Worm (Caenorhabditis elegans) whole organism, young adult: ENCODE measurements around the gene ZC487.1.

ENCODE experiments used
- C06A6.2 ChIP-seq: fragments of 200-800 bp; sonication (Bioruptor generic); conservative IDR thresholded peaks from 2 replicates; pipeline ENCODE4 v1.3.6; 2022; ENCODE audit warnings: missing genetic modification characterization, missing compliant biosample characterization
- C17E4.6 ChIP-seq: fragments of 200-800 bp; sonication (Bioruptor generic); IDR thresholded peaks from 2 replicates; pipeline ENCODE4 v1.3.6; 2022; ENCODE audit warnings: missing genetic modification reagents, missing genetic modification characterization, missing compliant biosample characterization
- F33H1.4 ChIP-seq: fragments of 200-800 bp; sonication (Bioruptor generic); IDR thresholded peaks from 2 replicates; pipeline ENCODE4 v1.3.6; 2022; ENCODE audit warnings: missing genetic modification reagents, missing genetic modification characterization, missing compliant biosample characterization
- Y56A3A.18 ChIP-seq: fragments of 200-800 bp; sonication (Bioruptor generic); IDR thresholded peaks from 2 replicates; pipeline ENCODE4 v1.3.6; 2022; ENCODE audit warnings: missing genetic modification reagents, missing genetic modification characterization, missing compliant biosample characterization
- Y67H2A.10 ChIP-seq: fragments of 200-800 bp; sonication (Bioruptor generic); conservative IDR thresholded peaks from 2 replicates; pipeline ENCODE4 v1.3.6; 2022; ENCODE audit warnings: missing genetic modification reagents, missing genetic modification characterization, missing compliant biosample characterization
- Y95B8A.8 ChIP-seq: fragments of 200-800 bp; sonication (Bioruptor generic); IDR thresholded peaks from 2 replicates; pipeline ENCODE4 v1.3.6; 2022; ENCODE audit warnings: missing genetic modification reagents, missing genetic modification characterization, missing compliant biosample characterization
- ZK185.1 ChIP-seq: sonication (generic microtip); optimal IDR thresholded peaks from 2 replicates; lab custom pipeline; 2016; ENCODE audit warnings: mild to moderate bottlenecking, missing genetic modification characterization, missing compliant biosample characterization; ENCODE audit not compliant: poor library complexity, severe bottlenecking
- akir-1 ChIP-seq: fragments of 200-800 bp; sonication (Bioruptor generic); optimal IDR thresholded peaks from 2 replicates; lab custom pipeline; 2018; ENCODE audit warnings: mild to moderate bottlenecking, missing genetic modification characterization, moderate library complexity, missing compliant biosample characterization
- aptf-2 ChIP-seq: fragments of 200-800 bp; sonication (Bioruptor generic); conservative IDR thresholded peaks from 2 replicates; pipeline ENCODE4 v1.3.6; 2022; ENCODE audit warnings: missing genetic modification reagents, missing genetic modification characterization, missing compliant biosample characterization
- atf-7 ChIP-seq: sonication (generic microtip); optimal IDR thresholded peaks from 2 replicates; lab custom pipeline; 2017; ENCODE audit warnings: mild to moderate bottlenecking, missing genetic modification characterization, missing compliant biosample characterization
- bed-1 ChIP-seq: fragments of 200-800 bp; sonication (Bioruptor generic); IDR thresholded peaks from 2 replicates; pipeline ENCODE4 v1.3.6; 2022; ENCODE audit warnings: missing genetic modification reagents, missing genetic modification characterization, missing compliant biosample characterization
- cebp-1 ChIP-seq, 2 experiments: fragments of 200-800 bp in 1 of 2; sonication (Bioruptor generic) in 1 of 2; sonication (generic microtip) in 1 of 2; IDR thresholded peaks in 1 of 2; optimal IDR thresholded peaks in 1 of 2; 2 replicates each; pipeline versions ENCODE4 v1.3.6 to Lab custom; 2017 to 2022; ENCODE audit warnings: missing compliant biosample characterization in 2 of 2, missing genetic modification characterization in 2 of 2, mild to moderate bottlenecking in 1 of 2, missing genetic modification reagents in 1 of 2, moderate library complexity in 1 of 2
- ceh-40 ChIP-seq: fragments of 200-800 bp; sonication (Bioruptor generic); IDR thresholded peaks from 2 replicates; pipeline ENCODE4 v1.3.6; 2022; ENCODE audit warnings: missing genetic modification characterization, missing compliant biosample characterization
- ceh-58 ChIP-seq: fragments of 200-800 bp; sonication (Bioruptor generic); IDR thresholded peaks from 2 replicates; pipeline ENCODE4 v1.3.6; 2022; ENCODE audit warnings: missing genetic modification characterization, missing compliant biosample characterization
- chd-7 ChIP-seq: sonication (generic microtip); optimal IDR thresholded peaks from 2 replicates; lab custom pipeline; 2016; ENCODE audit warnings: mild to moderate bottlenecking, missing genetic modification characterization, moderate library complexity, missing compliant biosample characterization
- dox-1 ChIP-seq: fragments of 200-800 bp; sonication (Bioruptor generic); IDR thresholded peaks from 2 replicates; pipeline ENCODE4 v1.3.6; 2022; ENCODE audit warnings: missing genetic modification reagents, missing genetic modification characterization, missing compliant biosample characterization
- egl-44 ChIP-seq: fragments of 200-800 bp; sonication (Bioruptor generic); IDR thresholded peaks from 2 replicates; pipeline ENCODE4 v1.3.6; 2022; ENCODE audit warnings: missing genetic modification reagents, missing genetic modification characterization, missing compliant biosample characterization
- fkh-3 ChIP-seq: sonication (generic microtip); optimal IDR thresholded peaks from 2 replicates; lab custom pipeline; 2016; ENCODE audit warnings: mild to moderate bottlenecking, missing genetic modification characterization, missing compliant biosample characterization
- hlh-12 ChIP-seq: sonication (generic microtip); optimal IDR thresholded peaks from 2 replicates; lab custom pipeline; 2016; ENCODE audit warnings: missing genetic modification characterization, missing compliant biosample characterization
- lag-1 ChIP-seq: fragments of 200-800 bp; sonication (Bioruptor generic); IDR thresholded peaks from 2 replicates; pipeline ENCODE4 v1.3.6; 2022; ENCODE audit warnings: missing genetic modification reagents, missing genetic modification characterization, missing compliant biosample characterization
- let-526 ChIP-seq: fragments of 200-800 bp; sonication (Bioruptor generic); IDR thresholded peaks from 2 replicates; pipeline ENCODE4 v1.3.6; 2022; ENCODE audit warnings: missing genetic modification reagents, missing genetic modification characterization, missing compliant biosample characterization
- lsl-1 ChIP-seq: fragments of 200-800 bp; sonication (Bioruptor generic); optimal IDR thresholded peaks from 2 replicates; lab custom pipeline; 2018; ENCODE audit warnings: mild to moderate bottlenecking, missing genetic modification characterization, moderate library complexity, missing compliant biosample characterization
- nhr-120 ChIP-seq: fragments of 200-800 bp; sonication (Bioruptor generic); IDR thresholded peaks from 2 replicates; pipeline ENCODE4 v1.3.6; 2022; ENCODE audit warnings: missing genetic modification characterization, missing compliant biosample characterization
- pha-4 ChIP-seq: fragments of 150-350 bp; sonication (generic microtip); optimal IDR thresholded peaks from 2 replicates; lab custom pipeline; 2014; ENCODE audit warnings: missing biosample characterization, missing genetic modification reagents, missing genetic modification characterization
- rec-8 ChIP-seq, 2 experiments: sonication (generic microtip); optimal IDR thresholded peaks; 2 replicates each; lab custom pipeline; 2016; ENCODE audit warnings: mild to moderate bottlenecking in 2 of 2, missing genetic modification characterization in 2 of 2, missing genetic modification reagents in 2 of 2, missing genotype in 2 of 2, missing biosample characterization in 1 of 2, missing compliant biosample characterization in 1 of 2, moderate library complexity in 1 of 2
- rpc-1 ChIP-seq, 2 experiments: fragments of 150-350 bp in 1 of 2; sonication (generic microtip) in 1 of 2; optimal IDR thresholded peaks; 2 replicates each; lab custom pipeline; 2014 to 2018; ENCODE audit warnings: missing biosample characterization in 1 of 2, missing genetic modification characterization in 1 of 2, missing genetic modification reagents in 1 of 2, missing genotype in 1 of 2
- tlf-1 ChIP-seq: fragments of 200-800 bp; sonication (Bioruptor generic); optimal IDR thresholded peaks from 2 replicates; lab custom pipeline; 2018; ENCODE audit warnings: mild to moderate bottlenecking, missing genetic modification characterization, missing compliant biosample characterization
- zfh-2 ChIP-seq: fragments of 200-800 bp; sonication (Bioruptor generic); conservative IDR thresholded peaks from 2 replicates; pipeline ENCODE4 v1.3.6; 2022; ENCODE audit warnings: missing genetic modification reagents, missing genetic modification characterization, missing compliant biosample characterization
- ztf-18 ChIP-seq: sonication (generic microtip); optimal IDR thresholded peaks from 2 replicates; lab custom pipeline; 2016; ENCODE audit warnings: missing genotype, mild to moderate bottlenecking, missing genetic modification characterization, missing compliant biosample characterization
- ztf-3 ChIP-seq: fragments of 200-800 bp; sonication (Bioruptor generic); optimal IDR thresholded peaks from 2 replicates; lab custom pipeline; 2018; ENCODE audit warnings: mild to moderate bottlenecking, missing genetic modification characterization, missing compliant biosample characterization

ZC487.1 gene

DNA sequence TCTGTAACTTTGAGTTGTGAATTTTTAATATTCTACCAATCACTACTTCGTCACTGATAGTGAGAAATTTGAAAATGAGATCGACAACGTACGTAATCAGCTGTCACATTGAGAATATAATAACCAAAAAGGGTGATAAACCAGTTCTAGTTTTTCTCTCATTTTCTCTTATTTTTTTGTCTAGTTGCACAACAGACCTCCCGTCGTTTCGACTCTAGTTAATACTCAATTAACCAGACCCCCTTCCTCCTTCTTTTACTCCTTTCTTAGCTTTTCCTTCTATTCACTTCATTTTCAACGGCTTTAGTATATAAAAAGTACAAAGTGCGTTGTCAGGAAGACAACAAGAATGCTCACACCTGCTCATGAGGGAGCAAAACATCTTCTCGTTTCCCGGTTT, at the start of gene ZC487.1:
ZC487.1 (plus strand) TSS at position 301 of the 400 bp plus-strand sequence.
- TF ChIP-seq C17E4.6 (no peak), chd-7 (tag; lab: Kevin White, UChicago) (no peak), rec-8 (tag; optimal IDR thresholded peaks at IDR 0.05; lab: Kevin White, UChicago) (no peak), fkh-3 (no peak), bed-1 (GFP tag; lab: Robert Waterston, UW) (no peak), pha-4 (no peak)

DNA sequence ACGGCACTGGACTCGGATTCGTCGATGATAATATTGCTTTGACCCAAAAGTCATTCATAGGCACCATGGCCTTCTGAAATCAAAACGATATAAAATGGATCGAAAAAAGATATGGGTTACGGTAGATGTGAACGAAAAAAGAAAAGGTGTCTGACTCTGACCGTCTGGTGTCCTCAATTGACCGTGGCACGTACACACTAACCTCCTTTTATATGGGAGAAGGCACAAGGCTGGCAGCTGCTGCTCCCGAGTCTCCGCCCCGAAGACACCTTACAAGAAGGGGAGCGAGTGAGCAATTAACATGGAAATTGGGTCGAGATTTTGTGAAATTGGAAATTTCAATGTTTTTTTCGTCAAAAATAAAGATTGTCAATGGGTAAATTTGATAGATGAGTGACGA, 45.8 kb upstream of the ZC487.1 start, which contains the start of gene egl-46:
egl-46 (minus strand) TSS at position 73 of the 400 bp plus-strand sequence.
- no peak for TF ChIP-seq lag-1 (GFP tag; lab: Robert Waterston, UW)
- TF ChIP-seq zfh-2 (GFP tag; lab: Robert Waterston, UW) = 0 out of 2 replicates have a peak, but pooled peaks have one; percentile 19

DNA sequence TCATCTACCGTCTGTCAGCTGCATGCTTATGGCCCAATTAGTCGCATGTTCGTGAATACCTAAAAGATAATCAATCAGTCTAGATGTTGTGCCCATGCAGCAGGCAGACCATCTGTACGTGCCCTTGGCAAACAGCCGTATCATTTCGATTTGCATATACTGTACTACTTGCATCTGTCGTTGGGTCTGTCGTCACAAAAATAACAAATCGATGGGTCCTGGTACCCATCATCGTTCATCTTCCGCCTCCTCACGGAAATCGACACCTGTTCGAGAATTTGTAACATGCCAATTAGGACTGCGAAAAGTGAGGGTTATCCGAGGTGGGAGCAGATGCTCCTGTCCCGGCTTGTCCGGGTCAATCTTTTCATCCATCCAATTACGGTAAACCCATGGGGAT, 44.0 kb upstream of the ZC487.1 start:
- TF ChIP-seq hlh-12 (tag; lab: Kevin White, UChicago) = no peak
- no peak for TF ChIP-seq Y95B8A.8 (GFP tag; lab: Robert Waterston, UW)
- no peak for TF ChIP-seq ztf-3
- TF ChIP-seq F33H1.4 = no peak
- TF ChIP-seq egl-44 (GFP tag; lab: Robert Waterston, UW) = no peak
- no peak for TF ChIP-seq tlf-1 (GFP tag; lab: Kevin White, UChicago)
- no peak for TF ChIP-seq atf-7
- TF ChIP-seq aptf-2 (GFP tag; lab: Robert Waterston, UW) = no peak
- no peak for TF ChIP-seq C17E4.6
- TF ChIP-seq ztf-18 (tag; lab: Kevin White, UChicago) = no peak
- TF ChIP-seq Y56A3A.18 (GFP tag; lab: Robert Waterston, UW) = no peak
- no peak for TF ChIP-seq C06A6.2

DNA sequence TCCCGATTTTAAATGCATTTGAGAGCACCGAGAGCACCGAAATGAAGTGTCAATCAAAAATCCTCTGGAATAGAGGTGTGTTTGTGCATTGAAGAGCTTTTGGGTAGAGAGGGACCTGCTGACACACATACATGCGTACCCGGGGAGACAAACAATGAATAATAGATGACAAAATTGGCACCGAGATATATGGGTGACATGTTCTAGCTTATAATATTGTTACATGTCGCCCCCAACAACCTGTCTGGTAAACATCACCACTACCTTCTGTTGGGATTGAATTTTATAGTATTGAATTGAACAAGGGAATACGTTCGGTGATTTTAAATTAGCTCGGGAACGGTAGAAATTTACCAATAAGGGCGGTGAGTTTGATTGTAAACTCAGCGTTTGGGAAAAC, 43.6 kb upstream of the ZC487.1 start:
- TF ChIP-seq cebp-1 (GFP tag; IDR thresholded peaks at IDR 0.05; lab: Robert Waterston, UW) = no peak
- TF ChIP-seq cebp-1 (tag; optimal IDR thresholded peaks at IDR 0.05; lab: Kevin White, UChicago) = no peak
- no peak for TF ChIP-seq ceh-40 (GFP tag; lab: Robert Waterston, UW)
- TF ChIP-seq, all 124 proteins: peak for 0

DNA sequence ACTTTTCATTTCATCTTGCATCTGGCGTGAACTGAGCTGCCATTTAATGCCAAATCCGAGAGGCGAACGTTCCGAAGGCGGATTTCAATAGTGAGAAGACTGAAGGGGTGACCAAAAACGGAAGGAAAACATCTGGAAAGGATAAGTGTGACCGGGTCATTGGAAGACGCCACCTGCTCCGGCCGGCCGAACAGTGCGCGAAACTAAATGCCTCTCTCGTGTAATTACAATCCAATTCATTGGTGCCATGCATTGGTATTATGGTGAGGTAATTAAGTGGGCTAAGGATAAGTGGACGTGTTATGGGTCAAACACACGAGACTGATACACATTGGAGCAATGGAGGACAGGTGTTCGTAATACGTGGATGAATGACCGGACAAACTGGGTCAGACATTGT, 42.8 kb upstream of the ZC487.1 start:
- no peak for TF ChIP-seq Y67H2A.10
- TF ChIP-seq ceh-58 (GFP tag; lab: Robert Waterston, UW) = no peak
- TF ChIP-seq Y95B8A.8 (GFP tag; lab: Robert Waterston, UW) = no peak
- no peak for TF ChIP-seq ZK185.1
- TF ChIP-seq Y56A3A.18 (GFP tag; lab: Robert Waterston, UW) = no peak
- no peak for TF ChIP-seq rpc-1 (optimal IDR thresholded peaks at IDR 0.05; lab: Kevin White, UChicago)
- TF ChIP-seq rpc-1 (tag; optimal IDR thresholded peaks at IDR 0.05; lab: Kevin White, UChicago) = no peak
- no peak for TF ChIP-seq nhr-120 (GFP tag; lab: Robert Waterston, UW)

DNA sequence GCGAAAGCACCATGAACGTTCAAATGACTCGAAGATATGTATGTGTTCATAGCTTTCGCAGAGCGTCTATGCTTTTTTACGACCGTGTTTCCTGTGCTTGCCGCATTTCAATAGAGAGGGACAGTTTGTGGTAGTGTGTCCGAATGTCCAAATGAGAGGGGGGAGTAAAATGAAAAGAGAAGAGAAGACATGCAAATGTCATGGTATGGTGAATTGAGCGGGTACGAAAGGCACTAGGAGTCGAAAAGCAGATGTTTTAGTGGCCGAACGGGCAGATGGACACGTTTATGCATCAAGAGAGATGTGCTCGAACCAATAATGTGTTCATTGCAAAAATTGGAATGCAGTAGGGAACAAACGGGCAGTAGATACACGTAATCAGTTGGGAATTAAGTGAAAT, 41.8 kb upstream of the ZC487.1 start:
- TF ChIP-seq let-526 (0 out of 2 replicates have a peak, but pooled peaks have one; percentile 37), dox-1 (no peak), akir-1 (no peak), lsl-1 (GFP tag; lab: Kevin White, UChicago) (no peak)
